Worm (Caenorhabditis elegans) whole organism, mixed stage, embryonic: ENCODE measurements around the gene lgc-8.

Experiments used
- blmp-1 ChIP-seq: fragments of 150-350 bp; optimal IDR thresholded peaks from 2 replicates; lab custom pipeline; 2014; ENCODE audit warnings: missing biosample characterization, missing genetic modification characterization
- ces-1 ChIP-seq: fragments of 150-350 bp; optimal IDR thresholded peaks from 2 replicates; lab custom pipeline; 2014; ENCODE audit warnings: missing biosample characterization, missing genetic modification reagents, missing genetic modification characterization
- lin-13 ChIP-seq: fragments of 150-350 bp; optimal IDR thresholded peaks from 2 replicates; lab custom pipeline; 2014; ENCODE audit warnings: missing biosample characterization, missing genetic modification characterization
- lin-32 ChIP-seq: fragments of 200-800 bp; sonication (Bioruptor generic); optimal IDR thresholded peaks from 2 replicates; lab custom pipeline; 2018; ENCODE audit warnings: mild to moderate bottlenecking, missing genetic modification characterization, missing compliant biosample characterization
- lsy-2 ChIP-seq: fragments of 150-350 bp; optimal IDR thresholded peaks from 2 replicates; lab custom pipeline; 2014; ENCODE audit warnings: missing biosample characterization, missing genetic modification characterization
- mab-5 ChIP-seq: fragments of 150-350 bp; optimal IDR thresholded peaks from 2 replicates; lab custom pipeline; 2014; ENCODE audit warnings: missing biosample characterization, missing genetic modification characterization
- nhr-237 ChIP-seq: fragments of 150-350 bp; optimal IDR thresholded peaks from 2 replicates; lab custom pipeline; 2014; ENCODE audit warnings: missing biosample characterization, missing genetic modification characterization
- nhr-28 ChIP-seq: fragments of 150-350 bp; optimal IDR thresholded peaks from 2 replicates; lab custom pipeline; 2014; ENCODE audit warnings: missing biosample characterization, missing genetic modification characterization
- nhr-76 ChIP-seq: sonication (generic microtip); optimal IDR thresholded peaks from 2 replicates; lab custom pipeline; 2017; ENCODE audit warnings: missing biosample characterization, missing genetic modification characterization
- snpc-4 ChIP-seq: fragments of 150-350 bp; optimal IDR thresholded peaks from 2 replicates; lab custom pipeline; 2014; ENCODE audit warnings: missing biosample characterization, missing genetic modification characterization
- sptf-1 ChIP-seq: sonication (generic microtip); optimal IDR thresholded peaks from 2 replicates; lab custom pipeline; 2017; ENCODE audit warnings: mild to moderate bottlenecking, missing genetic modification characterization, moderate library complexity, missing compliant biosample characterization
- zip-8 ChIP-seq: fragments of 150-350 bp; optimal IDR thresholded peaks from 2 replicates; lab custom pipeline; 2014; ENCODE audit warnings: missing biosample characterization, missing genetic modification characterization

DNA sequence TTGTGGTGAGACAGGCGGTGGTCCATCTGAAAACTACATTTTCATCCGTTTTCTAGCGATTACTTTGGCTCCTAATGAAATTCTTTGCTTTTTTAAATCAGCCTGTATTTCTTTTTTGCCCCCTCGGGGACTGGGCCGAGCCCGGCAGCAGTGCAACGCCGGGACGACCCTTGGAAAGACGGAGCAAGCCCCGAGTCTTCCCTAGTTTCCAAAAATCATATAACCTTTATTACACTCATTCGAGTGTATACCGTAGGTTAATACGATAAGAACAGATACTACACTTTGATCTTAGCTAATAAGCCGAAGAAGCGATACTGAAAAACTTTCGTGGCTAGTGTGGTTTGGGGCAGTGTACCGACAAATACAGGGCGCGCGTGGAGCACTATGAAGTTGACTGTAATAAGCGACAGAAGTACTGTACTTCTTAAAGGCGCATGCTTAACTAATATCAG is 49.1 kb downstream of the lgc-8 start:
- TF ChIP-seq nhr-76 (tag; lab: Kevin White, UChicago), result no peak
- no peak for TF ChIP-seq nhr-28
- TF ChIP-seq lin-13 (tag; lab: Kevin White, UChicago), result no peak
- no peak for TF ChIP-seq nhr-237 (tag; lab: Kevin White, UChicago)
- no peak for TF ChIP-seq lin-32
- TF ChIP-seq snpc-4 (tag; lab: Kevin White, UChicago), result no peak
- TF ChIP-seq zip-8 (tag; lab: Kevin White, UChicago), result no peak
- no peak for TF ChIP-seq mab-5 (tag; lab: Kevin White, UChicago)
- no peak for TF ChIP-seq blmp-1
- no peak for TF ChIP-seq lsy-2 (tag; lab: Kevin White, UChicago)
- TF ChIP-seq ces-1 (GFP tag; lab: Kevin White, UChicago), result no peak
- TF ChIP-seq sptf-1 (tag; lab: Kevin White, UChicago), result no peak
